Worm (Caenorhabditis elegans) whole organism, young adult: ENCODE measurements around the gene C56E6.4.

ENCODE experiments used
- D2030.7 ChIP-seq: fragments of 200-800 bp; sonication (Bioruptor generic); IDR thresholded peaks from 2 replicates; pipeline ENCODE4 v1.3.6; 2022; ENCODE audit warnings: missing genetic modification reagents, missing genetic modification characterization, missing compliant biosample characterization
- F55B11.4 ChIP-seq: sonication (generic microtip); optimal IDR thresholded peaks from 2 replicates; lab custom pipeline; 2016; ENCODE audit warnings: missing compliant biosample characterization, missing genetic modification characterization, borderline replicate concordance; ENCODE audit not compliant: insufficient read depth
- K11D2.4 ChIP-seq: fragments of 200-800 bp; sonication (Bioruptor generic); IDR thresholded peaks from 2 replicates; pipeline ENCODE4 v1.3.6; 2022; ENCODE audit warnings: missing genetic modification reagents, missing genetic modification characterization, missing compliant biosample characterization
- Y53G8AR.9 ChIP-seq: fragments of 200-800 bp; sonication (Bioruptor generic); conservative IDR thresholded peaks from 2 replicates; pipeline ENCODE4 v1.3.6; 2022; ENCODE audit warnings: missing genetic modification reagents, missing genetic modification characterization, missing compliant biosample characterization
- ZK185.1 ChIP-seq: sonication (generic microtip); optimal IDR thresholded peaks from 2 replicates; lab custom pipeline; 2016; ENCODE audit warnings: mild to moderate bottlenecking, missing genetic modification characterization, missing compliant biosample characterization; ENCODE audit not compliant: poor library complexity, severe bottlenecking
- aptf-2 ChIP-seq: fragments of 200-800 bp; sonication (Bioruptor generic); conservative IDR thresholded peaks from 2 replicates; pipeline ENCODE4 v1.3.6; 2022; ENCODE audit warnings: missing genetic modification reagents, missing genetic modification characterization, missing compliant biosample characterization
- attf-6 ChIP-seq: fragments of 200-800 bp; sonication (Bioruptor generic); IDR thresholded peaks from 2 replicates; pipeline ENCODE4 v1.3.6; 2022; ENCODE audit warnings: missing genetic modification reagents, missing genetic modification characterization, missing compliant biosample characterization
- bed-1 ChIP-seq: fragments of 200-800 bp; sonication (Bioruptor generic); IDR thresholded peaks from 2 replicates; pipeline ENCODE4 v1.3.6; 2022; ENCODE audit warnings: missing genetic modification reagents, missing genetic modification characterization, missing compliant biosample characterization
- bed-2 ChIP-seq: fragments of 200-800 bp; sonication (Bioruptor generic); IDR thresholded peaks from 2 replicates; pipeline ENCODE4 v1.3.6; 2022; ENCODE audit warnings: missing genetic modification reagents, missing genetic modification characterization, missing compliant biosample characterization
- ccch-3 ChIP-seq: fragments of 200-800 bp; sonication (Bioruptor generic); optimal IDR thresholded peaks from 2 replicates; lab custom pipeline; 2018; ENCODE audit warnings: mild to moderate bottlenecking, missing genetic modification characterization, missing compliant biosample characterization
- cebp-1 ChIP-seq, 2 experiments: fragments of 200-800 bp in 1 of 2; sonication (Bioruptor generic) in 1 of 2; sonication (generic microtip) in 1 of 2; IDR thresholded peaks in 1 of 2; optimal IDR thresholded peaks in 1 of 2; 2 replicates each; pipeline versions ENCODE4 v1.3.6 to Lab custom; 2017 to 2022; ENCODE audit warnings: missing compliant biosample characterization in 2 of 2, missing genetic modification characterization in 2 of 2, mild to moderate bottlenecking in 1 of 2, missing genetic modification reagents in 1 of 2, moderate library complexity in 1 of 2
- cebp-2 ChIP-seq: fragments of 200-800 bp; sonication (Bioruptor generic); IDR thresholded peaks from 2 replicates; pipeline ENCODE4 v1.3.6; 2022; ENCODE audit warnings: missing genetic modification characterization, missing compliant biosample characterization
- ceh-100 ChIP-seq: fragments of 200-800 bp; sonication (Bioruptor generic); IDR thresholded peaks from 2 replicates; pipeline ENCODE4 v1.3.6; 2022; ENCODE audit warnings: missing genetic modification reagents, missing genetic modification characterization, missing compliant biosample characterization
- ceh-79 ChIP-seq: sonication (generic microtip); optimal IDR thresholded peaks from 2 replicates; lab custom pipeline; 2017; ENCODE audit warnings: mild to moderate bottlenecking, missing genetic modification characterization, missing compliant biosample characterization
- die-1 ChIP-seq: sonication (generic microtip); optimal IDR thresholded peaks from 2 replicates; lab custom pipeline; 2016; ENCODE audit warnings: missing genotype, mild to moderate bottlenecking, missing genetic modification characterization, missing compliant biosample characterization
- dox-1 ChIP-seq: fragments of 200-800 bp; sonication (Bioruptor generic); IDR thresholded peaks from 2 replicates; pipeline ENCODE4 v1.3.6; 2022; ENCODE audit warnings: missing genetic modification reagents, missing genetic modification characterization, missing compliant biosample characterization
- dpff-1 ChIP-seq: sonication (generic microtip); optimal IDR thresholded peaks from 2 replicates; lab custom pipeline; 2017; ENCODE audit warnings: mild to moderate bottlenecking, missing genetic modification characterization, missing compliant biosample characterization
- efl-1 ChIP-seq: fragments of 150-350 bp; optimal IDR thresholded peaks from 2 replicates; lab custom pipeline; 2014; ENCODE audit warnings: missing biosample characterization, missing genetic modification reagents, missing genetic modification characterization
- ekl-4 ChIP-seq: fragments of 200-800 bp; sonication (Bioruptor generic); IDR thresholded peaks from 2 replicates; pipeline ENCODE4 v1.3.6; 2022; ENCODE audit warnings: missing genetic modification reagents, missing genetic modification characterization, missing compliant biosample characterization
- ets-4 ChIP-seq: fragments of 200-800 bp; sonication (Bioruptor generic); optimal IDR thresholded peaks from 2 replicates; lab custom pipeline; 2018; ENCODE audit warnings: mild to moderate bottlenecking, missing genetic modification characterization, missing compliant biosample characterization
- him-1 ChIP-seq: sonication (generic microtip); optimal IDR thresholded peaks from 2 replicates; lab custom pipeline; 2016; ENCODE audit warnings: missing genotype, missing genetic modification reagents, missing genetic modification characterization, missing compliant biosample characterization
- hmg-1.2 ChIP-seq: fragments of 200-800 bp; sonication (Bioruptor generic); IDR thresholded peaks from 2 replicates; pipeline ENCODE4 v1.3.6; 2022; ENCODE audit warnings: missing genetic modification reagents, missing genetic modification characterization, missing compliant biosample characterization
- let-526 ChIP-seq: fragments of 200-800 bp; sonication (Bioruptor generic); IDR thresholded peaks from 2 replicates; pipeline ENCODE4 v1.3.6; 2022; ENCODE audit warnings: missing genetic modification reagents, missing genetic modification characterization, missing compliant biosample characterization
- lin-35 ChIP-seq, 3 experiments: fragments of 150-350 bp in 2 of 3; sonication (generic microtip) in 1 of 3; optimal IDR thresholded peaks; 2 replicates each; lab custom pipeline; 2014 to 2018; ENCODE audit warnings: missing biosample characterization in 3 of 3, missing genetic modification characterization in 3 of 3, missing genetic modification reagents in 3 of 3
- lin-54 ChIP-seq: fragments of 200-800 bp; sonication (Bioruptor generic); optimal IDR thresholded peaks from 2 replicates; lab custom pipeline; 2018; ENCODE audit warnings: mild to moderate bottlenecking, missing genetic modification characterization, missing compliant biosample characterization
- madf-8 ChIP-seq: fragments of 200-800 bp; sonication (Bioruptor generic); conservative IDR thresholded peaks from 2 replicates; pipeline ENCODE4 v1.3.6; 2022; ENCODE audit warnings: missing genetic modification reagents, missing genetic modification characterization, missing compliant biosample characterization
- nfyb-1 ChIP-seq: fragments of 200-800 bp; sonication (Bioruptor generic); IDR thresholded peaks from 2 replicates; pipeline ENCODE4 v1.3.6; 2022; ENCODE audit warnings: missing genetic modification reagents, missing genetic modification characterization, missing compliant biosample characterization
- nhr-27 ChIP-seq: fragments of 200-800 bp; sonication (Bioruptor generic); optimal IDR thresholded peaks from 2 replicates; lab custom pipeline; 2018; ENCODE audit warnings: mild to moderate bottlenecking, missing genetic modification characterization, moderate library complexity, missing compliant biosample characterization
- nhr-80 ChIP-seq: sonication (generic microtip); optimal IDR thresholded peaks from 2 replicates; lab custom pipeline; 2016; ENCODE audit warnings: missing genetic modification characterization, missing compliant biosample characterization
- pha-4 ChIP-seq: fragments of 150-350 bp; sonication (generic microtip); optimal IDR thresholded peaks from 2 replicates; lab custom pipeline; 2014; ENCODE audit warnings: missing biosample characterization, missing genetic modification reagents, missing genetic modification characterization
- rcor-1 ChIP-seq: fragments of 200-800 bp; sonication (Bioruptor generic); IDR thresholded peaks from 2 replicates; pipeline ENCODE4 v1.3.6; 2022; ENCODE audit warnings: missing genetic modification reagents, missing genetic modification characterization, missing compliant biosample characterization
- snpc-1.1 ChIP-seq: sonication (generic microtip); optimal IDR thresholded peaks from 2 replicates; lab custom pipeline; 2017; ENCODE audit warnings: missing genetic modification characterization, mild to moderate bottlenecking, missing compliant biosample characterization, antibody characterized with exemption, moderate library complexity, missing genotype, missing genetic modification reagents; ENCODE audit not compliant: insufficient read depth
- snpc-1.3 ChIP-seq: sonication (generic microtip); optimal IDR thresholded peaks from 2 replicates; lab custom pipeline; 2017; ENCODE audit warnings: missing genetic modification characterization, mild to moderate bottlenecking, missing compliant biosample characterization, antibody characterized with exemption, moderate library complexity, missing genotype, missing genetic modification reagents; ENCODE audit not compliant: insufficient read depth
- snpc-4 ChIP-seq, 5 experiments: fragments of 150-350 bp in 1 of 5; sonication (generic microtip) in 4 of 5; optimal IDR thresholded peaks; 2 replicates each; lab custom pipeline; 2014 to 2018; ENCODE audit warnings: missing genetic modification characterization in 5 of 5, missing biosample characterization in 3 of 5, antibody characterized with exemption in 2 of 5, mild to moderate bottlenecking in 2 of 5, missing compliant biosample characterization in 2 of 5, missing genotype in 2 of 5, moderate library complexity in 2 of 5, missing genetic modification reagents in 1 of 5
- sptf-2 ChIP-seq: fragments of 200-800 bp; sonication (Bioruptor generic); optimal IDR thresholded peaks from 2 replicates; lab custom pipeline; 2018; ENCODE audit warnings: mild to moderate bottlenecking, missing genetic modification characterization, missing compliant biosample characterization
- tbp1 ChIP-seq: fragments of 200-800 bp; sonication (Bioruptor generic); optimal IDR thresholded peaks from 2 replicates; lab custom pipeline; 2018; ENCODE audit warnings: mild to moderate bottlenecking, missing genetic modification characterization, missing compliant biosample characterization
- tbx-9 ChIP-seq: sonication (generic microtip); optimal IDR thresholded peaks from 2 replicates; lab custom pipeline; 2016; ENCODE audit warnings: borderline replicate concordance, missing genetic modification characterization, inconsistent platforms, missing compliant biosample characterization
- tlf-1 ChIP-seq: fragments of 200-800 bp; sonication (Bioruptor generic); optimal IDR thresholded peaks from 2 replicates; lab custom pipeline; 2018; ENCODE audit warnings: mild to moderate bottlenecking, missing genetic modification characterization, missing compliant biosample characterization
- zim-3 ChIP-seq: sonication (generic microtip); optimal IDR thresholded peaks from 2 replicates; lab custom pipeline; 2017; ENCODE audit warnings: mild to moderate bottlenecking, missing genetic modification characterization, moderate library complexity, missing compliant biosample characterization
- ztf-22 ChIP-seq: fragments of 200-800 bp; sonication (Bioruptor generic); optimal IDR thresholded peaks from 2 replicates; lab custom pipeline; 2018; ENCODE audit warnings: mild to moderate bottlenecking, missing genetic modification characterization, moderate library complexity, missing compliant biosample characterization
- ztf-26 ChIP-seq: sonication (generic microtip); optimal IDR thresholded peaks from 2 replicates; lab custom pipeline; 2017; ENCODE audit warnings: missing genetic modification characterization, missing compliant biosample characterization
- ztf-3 ChIP-seq: fragments of 200-800 bp; sonication (Bioruptor generic); optimal IDR thresholded peaks from 2 replicates; lab custom pipeline; 2018; ENCODE audit warnings: mild to moderate bottlenecking, missing genetic modification characterization, missing compliant biosample characterization
- ztf-6 ChIP-seq: fragments of 200-800 bp; sonication (Bioruptor generic); IDR thresholded peaks from 2 replicates; pipeline ENCODE4 v1.3.6; 2022; ENCODE audit warnings: missing genetic modification reagents, missing genetic modification characterization, missing compliant biosample characterization

Gene C56E6.4

DNA sequence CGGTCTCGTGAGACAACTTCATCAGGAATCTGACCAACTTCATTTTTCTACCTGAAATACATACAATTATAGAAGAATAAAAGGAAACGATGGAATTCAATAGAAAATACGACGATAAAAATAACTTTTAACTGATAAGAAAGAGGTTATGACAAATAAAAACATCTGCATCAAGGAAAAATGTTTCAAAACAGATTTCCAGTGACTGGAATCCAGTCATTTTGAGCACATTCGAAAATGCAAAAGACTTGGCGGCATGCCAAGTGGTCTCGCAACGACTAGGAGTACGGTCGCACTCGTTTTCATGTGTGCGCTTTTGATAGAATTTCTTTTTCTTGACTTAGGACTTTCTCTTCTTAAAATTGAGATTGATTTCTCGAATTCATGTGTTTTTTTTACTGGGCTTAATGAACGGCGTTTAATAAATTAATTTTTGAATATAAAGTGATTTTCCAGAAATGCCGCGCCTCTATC lies 38.8 kb downstream of the C56E6.4 start, which contains the start of the genes snr-3 and rsp-5 (continued):
- TF ChIP-seq tlf-1 (GFP tag; lab: Kevin White, UChicago) = peak; percentile 51
- TF ChIP-seq efl-1 (GFP tag; lab: Kevin White, UChicago) = peak; percentile 49
- TF ChIP-seq him-1 = peak; percentile 0
- TF ChIP-seq cebp-1 (GFP tag; IDR thresholded peaks at IDR 0.05; lab: Robert Waterston, UW) = no peak
- peak; percentile 34 for TF ChIP-seq cebp-1 (tag; optimal IDR thresholded peaks at IDR 0.05; lab: Kevin White, UChicago)
- TF ChIP-seq aptf-2 = no peak
- peak; percentile 30 for TF ChIP-seq madf-8 (GFP tag; lab: Robert Waterston, UW)
- peak; percentile 62 for TF ChIP-seq D2030.7 (GFP tag; lab: Robert Waterston, UW)
- peak; percentile 53 for TF ChIP-seq snpc-1.3 (tag; lab: Kevin White, UChicago)
- no peak for TF ChIP-seq sptf-2
- 0 out of 2 replicates have a peak, but pooled peaks have one; percentile 28 for TF ChIP-seq ceh-100
- peak; percentile 40 for TF ChIP-seq ZK185.1 (tag; lab: Kevin White, UChicago)
- peak; percentile 45; the same call in 1 of the 2 replicates for TF ChIP-seq hmg-1.2
- TF ChIP-seq snpc-1.1 (tag; lab: Kevin White, UChicago) = peak; percentile 47
- TF ChIP-seq bed-2 = no peak
- peak; percentile 71 for TF ChIP-seq nfyb-1 (GFP tag; lab: Robert Waterston, UW)
- peak; percentile 81 for TF ChIP-seq dox-1 (GFP tag; lab: Robert Waterston, UW)
- TF ChIP-seq K11D2.4 (GFP tag; lab: Robert Waterston, UW) = no peak
- TF ChIP-seq rcor-1 (GFP tag; lab: Robert Waterston, UW) = peak; percentile 54; the same call in 1 of the 2 replicates
- TF ChIP-seq lin-54 (GFP tag; lab: Kevin White, UChicago) = peak; percentile 70
- no peak for TF ChIP-seq attf-6
- TF ChIP-seq snpc-4 (GFP tag; optimal IDR thresholded peaks at IDR 0.05; lab: Kevin White, UChicago) = no peak
- peak; percentile 32 to 58 (median 50) for TF ChIP-seq snpc-4 (tag; optimal IDR thresholded peaks at IDR 0.05; lab: Kevin White, UChicago)
- TF ChIP-seq ekl-4 = peak; percentile 72; the same call in 1 of the 2 replicates

DNA sequence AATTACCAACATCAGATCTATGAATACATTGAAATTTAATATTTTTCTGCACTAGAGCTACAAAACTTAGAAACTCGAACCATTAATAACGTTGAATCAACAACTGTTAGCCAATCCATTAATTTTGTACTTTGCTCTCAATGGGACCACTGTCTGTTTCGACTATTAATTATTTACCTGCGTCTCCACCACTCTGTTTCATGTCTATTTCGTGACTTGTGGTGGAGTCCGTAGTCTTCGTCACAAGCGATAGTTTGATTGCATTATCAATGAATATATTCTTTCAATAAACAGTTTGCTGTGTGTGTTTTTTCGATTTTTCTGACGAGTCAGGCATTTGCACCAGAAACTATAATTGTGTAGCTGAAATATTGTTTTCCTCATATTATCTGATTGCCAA lies 42.2 kb downstream of the C56E6.4 start:
- TF ChIP-seq efl-1 (GFP tag; lab: Kevin White, UChicago) (no peak), ztf-3 (GFP tag; lab: Kevin White, UChicago) (no peak), ceh-79 (no peak), lin-54 (GFP tag; lab: Kevin White, UChicago) (no peak), nhr-80 (tag; lab: Kevin White, UChicago) (peak; percentile 82), ceh-100 (no peak), zim-3 (tag; lab: Kevin White, UChicago) (no peak), tbx-9 (tag; lab: Kevin White, UChicago) (no peak), snpc-1.1 (tag; lab: Kevin White, UChicago) (no peak), nhr-27 (no peak), die-1 (tag; lab: Kevin White, UChicago) (no peak), pha-4 (no peak), dpff-1 (no peak), tbp1 (GFP tag; lab: Kevin White, UChicago) (no peak), cebp-1 (GFP tag; IDR thresholded peaks at IDR 0.05; lab: Robert Waterston, UW) (0 out of 2 replicates have a peak, but pooled peaks have one; percentile 24), cebp-1 (tag; optimal IDR thresholded peaks at IDR 0.05; lab: Kevin White, UChicago) (no peak)

DNA sequence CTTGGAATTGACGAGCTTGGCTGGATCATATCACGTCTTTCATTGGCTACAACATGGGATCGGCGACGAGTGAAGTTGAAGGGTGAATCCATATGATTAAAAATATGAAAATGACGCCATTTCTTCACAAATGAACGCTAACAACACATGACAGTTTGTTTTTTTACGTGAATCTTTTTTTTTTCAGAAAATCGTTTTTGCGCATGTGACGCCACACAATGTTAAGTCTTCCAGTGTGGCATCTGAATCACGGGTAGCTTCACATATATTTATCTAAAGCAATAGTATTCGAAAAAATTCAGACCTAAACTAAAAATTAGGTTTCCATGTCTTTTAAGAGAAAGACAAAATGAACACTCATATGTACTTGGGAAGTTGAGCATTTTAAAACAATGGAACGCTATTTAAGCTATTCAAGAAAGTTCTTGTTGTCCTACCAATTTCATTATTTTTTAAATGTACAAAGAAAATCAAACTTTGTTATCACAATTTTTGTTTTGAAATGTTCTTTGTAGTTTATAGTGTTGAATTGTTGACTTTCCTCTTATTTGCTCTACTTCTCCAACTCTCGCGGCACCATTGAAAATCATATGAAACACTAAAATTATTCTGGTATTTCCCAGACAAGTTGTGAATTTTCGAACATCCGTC lies 43.5 kb downstream of the C56E6.4 start, which contains the start of the genes lido-16 and plpp-1.2:
TSS of gene lido-16 (minus strand) at position 101 of the 651 bp plus-strand sequence.
TSS of gene plpp-1.2 (plus strand) at position 601 of the 651 bp plus-strand sequence.
- TF ChIP-seq ccch-3 (GFP tag; lab: Kevin White, UChicago) (no peak), ztf-26 (tag; lab: Kevin White, UChicago) (no peak), cebp-2 (GFP tag; lab: Robert Waterston, UW) (no peak), Y53G8AR.9 (GFP tag; lab: Robert Waterston, UW) (no peak), let-526 (no peak), ztf-6 (no peak), ztf-22 (GFP tag; lab: Kevin White, UChicago) (no peak), F55B11.4 (tag; lab: Kevin White, UChicago) (no peak), bed-1 (GFP tag; lab: Robert Waterston, UW) (no peak), lin-35 (GFP tag; optimal IDR thresholded peaks at IDR 0.05; lab: Kevin White, UChicago) (no peak), ets-4 (no peak)
- TF ChIP-seq, all 124 proteins: peak for 0
